Worm (Caenorhabditis elegans) whole organism, young adult: Measurements from ENCODE around the gene pdi-6.

Source experiments
- Y53F4B.3 ChIP-seq: fragments of 200-800 bp; sonication (Bioruptor generic); IDR thresholded peaks from 2 replicates; pipeline ENCODE4 v1.3.6; 2022; ENCODE audit warnings: missing genetic modification reagents, missing genetic modification characterization, missing compliant biosample characterization
- Y67H2A.10 ChIP-seq: fragments of 200-800 bp; sonication (Bioruptor generic); conservative IDR thresholded peaks from 2 replicates; pipeline ENCODE4 v1.3.6; 2022; ENCODE audit warnings: missing genetic modification reagents, missing genetic modification characterization, missing compliant biosample characterization
- Y95B8A.8 ChIP-seq: fragments of 200-800 bp; sonication (Bioruptor generic); IDR thresholded peaks from 2 replicates; pipeline ENCODE4 v1.3.6; 2022; ENCODE audit warnings: missing genetic modification reagents, missing genetic modification characterization, missing compliant biosample characterization
- aptf-2 ChIP-seq: fragments of 200-800 bp; sonication (Bioruptor generic); conservative IDR thresholded peaks from 2 replicates; pipeline ENCODE4 v1.3.6; 2022; ENCODE audit warnings: missing genetic modification reagents, missing genetic modification characterization, missing compliant biosample characterization
- die-1 ChIP-seq: sonication (generic microtip); optimal IDR thresholded peaks from 2 replicates; lab custom pipeline; 2016; ENCODE audit warnings: missing genotype, mild to moderate bottlenecking, missing genetic modification characterization, missing compliant biosample characterization
- dpl-1 ChIP-seq: fragments of 150-350 bp; optimal IDR thresholded peaks from 2 replicates; lab custom pipeline; 2014; ENCODE audit warnings: missing biosample characterization, missing genetic modification reagents, missing genetic modification characterization
- efl-1 ChIP-seq: fragments of 150-350 bp; optimal IDR thresholded peaks from 2 replicates; lab custom pipeline; 2014; ENCODE audit warnings: missing biosample characterization, missing genetic modification reagents, missing genetic modification characterization
- ztf-3 ChIP-seq: fragments of 200-800 bp; sonication (Bioruptor generic); optimal IDR thresholded peaks from 2 replicates; lab custom pipeline; 2018; ENCODE audit warnings: mild to moderate bottlenecking, missing genetic modification characterization, missing compliant biosample characterization

DNA sequence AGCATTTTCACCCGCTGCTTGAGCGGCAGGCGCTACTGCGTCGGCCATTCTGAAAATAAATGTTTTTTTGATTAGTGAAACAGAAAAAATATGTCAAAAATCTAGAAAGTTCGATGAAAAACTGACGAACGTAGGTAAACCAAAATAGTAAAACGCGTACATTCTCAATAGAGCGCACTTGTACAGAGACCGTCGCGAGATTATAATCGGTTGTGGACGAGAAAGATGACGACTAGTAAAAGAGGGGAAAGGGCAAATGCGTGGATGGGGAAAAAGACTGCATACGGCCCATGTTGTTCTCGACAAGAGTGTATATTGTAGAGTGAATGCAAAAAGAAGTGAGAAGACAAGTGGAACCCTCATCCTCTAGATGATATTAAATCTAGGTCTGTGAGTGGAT is 31.9 kb upstream of the pdi-6 start, which contains the start of gene C36B7.6:
- TF ChIP-seq aptf-2 (GFP tag; lab: Robert Waterston, UW) (no peak), dpl-1 (no peak), Y53F4B.3 (no peak), die-1 (tag; lab: Kevin White, UChicago) (no peak), ztf-3 (GFP tag; lab: Kevin White, UChicago) (no peak), efl-1 (GFP tag; lab: Kevin White, UChicago) (no peak), Y67H2A.10 (GFP tag; lab: Robert Waterston, UW) (no peak), Y95B8A.8 (GFP tag; lab: Robert Waterston, UW) (no peak)
